Worm (Caenorhabditis elegans) whole organism, L3 larva: ENCODE results near the gene C04G6.4.

Experiments used
- R02D3.7 ChIP-seq: fragments of 150-350 bp; optimal IDR thresholded peaks from 2 replicates; lab custom pipeline; 2014; ENCODE audit warnings: missing biosample characterization, missing genetic modification characterization
- daf-12 ChIP-seq: fragments of 150-350 bp; optimal IDR thresholded peaks from 2 replicates; lab custom pipeline; 2014; ENCODE audit warnings: missing biosample characterization, missing genetic modification reagents, missing genetic modification characterization
- elt-3 ChIP-seq, 3 experiments: fragments of 150-350 bp in 1 of 3; sonication (generic microtip) in 2 of 3; optimal IDR thresholded peaks; 2 replicates in 2 of 3; 4 replicates in 1 of 3; lab custom pipeline; 2014 to 2017; ENCODE audit warnings: missing biosample characterization in 3 of 3, missing genetic modification characterization in 3 of 3
- fos-1 ChIP-seq: fragments of 150-350 bp; optimal IDR thresholded peaks from 2 replicates; lab custom pipeline; 2014; ENCODE audit warnings: missing biosample characterization, missing genetic modification characterization
- jun-1 ChIP-seq: fragments of 150-350 bp; optimal IDR thresholded peaks from 2 replicates; lab custom pipeline; 2014; ENCODE audit warnings: missing biosample characterization, missing genetic modification reagents, missing genetic modification characterization
- nhr-28 ChIP-seq: fragments of 150-350 bp; optimal IDR thresholded peaks from 2 replicates; lab custom pipeline; 2014; ENCODE audit warnings: missing biosample characterization, missing genetic modification characterization
- nhr-76 ChIP-seq: fragments of 150-350 bp; sonication (generic microtip); optimal IDR thresholded peaks from 5 replicates; lab custom pipeline; 2014; ENCODE audit warnings: missing biosample characterization, missing genetic modification characterization
- nhr-77 ChIP-seq: fragments of 150-350 bp; optimal IDR thresholded peaks from 2 replicates; lab custom pipeline; 2014; ENCODE audit warnings: missing biosample characterization, missing genetic modification characterization
- pha-4 ChIP-seq: fragments of 150-350 bp; optimal IDR thresholded peaks from 2 replicates; lab custom pipeline; 2014; ENCODE audit warnings: missing biosample characterization, missing genetic modification reagents, missing genetic modification characterization
- snpc-4 ChIP-seq: fragments of 150-350 bp; optimal IDR thresholded peaks from 2 replicates; lab custom pipeline; 2014; ENCODE audit warnings: missing biosample characterization, missing genetic modification characterization
- zag-1 ChIP-seq: fragments of 150-350 bp; optimal IDR thresholded peaks from 2 replicates; lab custom pipeline; 2014; ENCODE audit warnings: missing biosample characterization, missing genetic modification characterization

ce11 chrII:5067927-5068326 is 15.3 kb downstream of the C04G6.4 start, which contains the start of gene C27A2.8:
- no peak for TF ChIP-seq fos-1 (tag; lab: Kevin White, UChicago)
- TF ChIP-seq snpc-4 = no peak
- TF ChIP-seq elt-3 (tag; optimal IDR thresholded peaks at IDR 0.05; lab: Kevin White, UChicago) = no peak
- no peak for TF ChIP-seq pha-4
- TF ChIP-seq R02D3.7 (tag; lab: Kevin White, UChicago) = no peak
- no peak for TF ChIP-seq nhr-77 (tag; lab: Kevin White, UChicago)
- TF ChIP-seq daf-12 (tag; lab: Kevin White, UChicago) = no peak
- TF ChIP-seq zag-1 = no peak
- no peak for TF ChIP-seq jun-1
- no peak for TF ChIP-seq nhr-76 (tag; lab: Kevin White, UChicago)
- TF ChIP-seq nhr-28 = no peak
